1 fruit fly cellular context compared by ENCODE assay signal in the genomic region with DNA sequence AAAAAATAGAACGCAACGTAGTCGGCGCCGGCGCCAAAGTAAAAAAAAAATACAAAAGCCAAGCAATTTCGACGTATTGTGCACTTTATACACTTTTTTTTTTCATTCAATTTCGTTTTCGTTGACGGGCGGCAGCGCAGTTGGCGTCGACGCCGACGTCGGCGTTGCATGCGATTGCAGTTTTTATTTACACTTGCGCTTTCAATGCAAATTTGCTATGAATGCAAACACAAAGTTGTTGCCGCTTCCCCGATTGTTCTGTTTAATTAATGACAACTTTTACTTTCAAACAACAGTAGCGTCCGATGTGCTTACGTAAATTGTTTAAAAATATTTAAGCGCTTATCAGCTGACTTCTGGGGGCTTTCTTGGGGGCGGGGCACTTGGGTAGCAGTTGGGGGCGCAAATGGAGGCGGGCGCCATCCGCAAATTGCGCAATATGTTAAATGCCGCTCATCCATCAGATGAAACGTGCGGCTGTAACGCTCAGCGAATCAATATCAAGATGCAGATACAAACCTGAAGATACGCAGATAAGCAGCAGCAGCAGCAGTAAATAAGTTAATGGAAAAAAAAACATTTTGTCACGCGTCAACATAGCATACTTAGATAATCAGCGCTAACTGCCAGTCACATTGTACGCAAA.
A peak's percentile ranks its signal among the peaks of the same experiment; 100 is the strongest.
TF ChIP-seq lines count a peak whose summit lies in the region.

No protein-coding gene starts in this region.

TF ChIP-seq in whole organism, embryonic, 481 proteins besides CTCF, POLR2A, EP300 and RAD21 (continued from another document):
- TF ChIP-seq mirr (GFP tag; optimal IDR thresholded peaks at IDR 0.05; lab: Kevin White, UChicago) = peak; percentile 50
- no peak for TF ChIP-seq E2f2 (GFP tag; IDR thresholded peaks at IDR 0.05; lab: Robert Waterston, UW)
- no peak for TF ChIP-seq tin (GFP tag; optimal IDR thresholded peaks at IDR 0.05; lab: Kevin White, UChicago)
- peak; percentile 37 for TF ChIP-seq Xrp1 (GFP tag; IDR thresholded peaks at IDR 0.05; lab: Robert Waterston, UW)
- TF ChIP-seq CG13424 (tag; optimal IDR thresholded peaks at IDR 0.05; lab: Kevin White, UChicago) = no peak
- TF ChIP-seq CG1529 (GFP tag; optimal IDR thresholded peaks at IDR 0.05; lab: Kevin White, UChicago) = no peak
- TF ChIP-seq MBD-R2 (GFP tag; IDR thresholded peaks at IDR 0.05; lab: Robert Waterston, UW) = no peak
- peak; percentile 17; the same call in 1 of the 3 replicates for TF ChIP-seq zfh1 (GFP tag; IDR thresholded peaks at IDR 0.05; lab: Robert Waterston, UW)
- TF ChIP-seq Asciz (GFP tag; optimal IDR thresholded peaks at IDR 0.05; lab: Kevin White, UChicago) = peak; percentile 47
- no peak for TF ChIP-seq eyg (GFP tag; optimal IDR thresholded peaks at IDR 0.05; lab: Kevin White, UChicago)
- no peak for TF ChIP-seq pnt (GFP tag; optimal IDR thresholded peaks at IDR 0.05; lab: Kevin White, UChicago)
- peak; percentile 58 for TF ChIP-seq Blimp-1 (GFP tag; optimal IDR thresholded peaks at IDR 0.05; lab: Kevin White, UChicago)
- no peak for TF ChIP-seq CG1832 (GFP tag; optimal IDR thresholded peaks at IDR 0.05; lab: Kevin White, UChicago)
- 0 out of 4 replicates have a peak, but pooled peaks have one; percentile 54 for TF ChIP-seq chinmo (GFP tag; IDR thresholded peaks at IDR 0.05; lab: Robert Waterston, UW; ENCODE audit: partially characterized antibody)
- peak; percentile 59 for TF ChIP-seq grn (GFP tag; optimal IDR thresholded peaks at IDR 0.05; lab: Kevin White, UChicago)
- TF ChIP-seq CG3407 (GFP tag; optimal IDR thresholded peaks at IDR 0.05; lab: Kevin White, UChicago) = peak; percentile 40
- TF ChIP-seq CG15601 (tag; optimal IDR thresholded peaks at IDR 0.05; lab: Kevin White, UChicago) = no peak
- peak; percentile 7 for TF ChIP-seq CG1792 (GFP tag; optimal IDR thresholded peaks at IDR 0.05; lab: Kevin White, UChicago)
- TF ChIP-seq Adf1 (GFP tag; IDR thresholded peaks at IDR 0.05; lab: Robert Waterston, UW) = peak; percentile 29; the same call in 1 of the 2 replicates
- TF ChIP-seq gce (GFP tag; IDR thresholded peaks at IDR 0.05; lab: Robert Waterston, UW) = 0 out of 3 replicates have a peak, but pooled peaks have one; percentile 4
- no peak for TF ChIP-seq CG14050 (GFP tag; IDR thresholded peaks at IDR 0.05; lab: Robert Waterston, UW)
- no peak for TF ChIP-seq sc (optimal IDR thresholded peaks at IDR 0.05; lab: Kevin White, UChicago)
- peak; percentile 36 for TF ChIP-seq sc (GFP tag; optimal IDR thresholded peaks at IDR 0.05; lab: Kevin White, UChicago)
- peak; percentile 43 for TF ChIP-seq ATbp (GFP tag; optimal IDR thresholded peaks at IDR 0.05; lab: Kevin White, UChicago)
TF ChIP-seq in whole organism, embryonic: peak in this region for 29.
